Fruit fly (Drosophila melanogaster) whole organism, embryonic: Measurements from ENCODE around the gene Scm.

Experiments used
- Bteb2 ChIP-seq: fragments of 200-800 bp; sonication (Bioruptor generic); optimal IDR thresholded peaks from 2 replicates; lab custom pipeline; 2016; ENCODE audit warnings: missing biosample characterization, missing genetic modification characterization
- CG10654 ChIP-seq: fragments of 200-800 bp; sonication (Bioruptor generic); optimal IDR thresholded peaks from 2 replicates; lab custom pipeline; 2016; ENCODE audit warnings: missing biosample characterization, missing genetic modification characterization
- CG11093 ChIP-seq: fragments of 200-800 bp; sonication (Bioruptor generic); IDR thresholded peaks from 3 replicates; pipeline ENCODE4 v1.3.6; 2022; ENCODE audit warnings: missing biosample characterization, missing genetic modification characterization
- CG11456 ChIP-seq: fragments of 200-800 bp; sonication (Bioruptor generic); IDR thresholded peaks from 3 replicates; pipeline ENCODE4 v1.3.6; 2022; ENCODE audit warnings: missing biosample characterization, missing genetic modification characterization
- CG11695 ChIP-seq: fragments of 200-800 bp; sonication (Bioruptor generic); IDR thresholded peaks from 3 replicates; pipeline ENCODE4 v1.3.6; 2022; ENCODE audit warnings: missing biosample characterization, missing genetic modification characterization
- CG13123 ChIP-seq: fragments of 200-800 bp; sonication (Bioruptor generic); optimal IDR thresholded peaks from 2 replicates; lab custom pipeline; 2016; ENCODE audit warnings: missing biosample characterization, missing genetic modification characterization
- CG13287 ChIP-seq: fragments of 200-800 bp; sonication (Bioruptor generic); IDR thresholded peaks from 2 replicates; pipeline ENCODE4 v1.3.6; 2022; ENCODE audit warnings: missing biosample characterization, missing genetic modification characterization; ENCODE audit not compliant: partially characterized antibody
- CG13296 ChIP-seq: fragments of 200-800 bp; sonication (Bioruptor generic); optimal IDR thresholded peaks from 3 replicates; lab custom pipeline; 2018; ENCODE audit warnings: missing biosample characterization, mild to moderate bottlenecking, missing genetic modification characterization
- CG13424 ChIP-seq: fragments of 200-800 bp; sonication (Bioruptor generic); optimal IDR thresholded peaks from 2 replicates; lab custom pipeline; 2019; ENCODE audit warnings: missing biosample characterization, mild to moderate bottlenecking, missing genetic modification characterization, moderate library complexity
- CG14441 ChIP-seq: fragments of 200-800 bp; sonication (Bioruptor generic); IDR thresholded peaks from 2 replicates; pipeline ENCODE4 v1.3.6; 2022; ENCODE audit warnings: missing biosample characterization, missing genetic modification characterization
- CG15269 ChIP-seq: fragments of 200-800 bp; sonication (Bioruptor generic); optimal IDR thresholded peaks from 2 replicates; lab custom pipeline; 2018; ENCODE audit warnings: missing biosample characterization, mild to moderate bottlenecking, missing genetic modification characterization, moderate library complexity
- CG15479 ChIP-seq: fragments of 200-800 bp; sonication (Bioruptor generic); optimal IDR thresholded peaks from 3 replicates; lab custom pipeline; 2019; ENCODE audit warnings: missing biosample characterization, mild to moderate bottlenecking, missing genetic modification characterization, moderate library complexity
- CG16813 ChIP-seq: fragments of 200-800 bp; sonication (Bioruptor generic); IDR thresholded peaks from 3 replicates; pipeline ENCODE4 v1.3.6; 2022; ENCODE audit warnings: missing biosample characterization, missing genetic modification characterization; ENCODE audit not compliant: partially characterized antibody
- CG32532 ChIP-seq: fragments of 200-800 bp; sonication (Bioruptor generic); IDR thresholded peaks from 2 replicates; pipeline ENCODE4 v1.3.6; 2022; ENCODE audit warnings: missing biosample characterization, missing genetic modification characterization
- CG3407 ChIP-seq: fragments of 200-800 bp; sonication (Bioruptor generic); optimal IDR thresholded peaks from 2 replicates; lab custom pipeline; 2018; ENCODE audit warnings: missing biosample characterization, mild to moderate bottlenecking, missing genetic modification characterization
- CG3838 ChIP-seq: fragments of 200-800 bp; sonication (Bioruptor generic); optimal IDR thresholded peaks from 3 replicates; lab custom pipeline; 2016; ENCODE audit warnings: missing biosample characterization, missing genetic modification characterization
- CG42726 ChIP-seq: fragments of 200-800 bp; sonication (Bioruptor generic); IDR thresholded peaks from 2 replicates; pipeline ENCODE4 v1.3.6; 2022; ENCODE audit warnings: missing biosample characterization, missing genetic modification characterization; ENCODE audit not compliant: partially characterized antibody
- CG43689 ChIP-seq: fragments of 200-800 bp; sonication (Bioruptor generic); IDR thresholded peaks from 2 replicates; pipeline ENCODE4 v1.3.6; 2022; ENCODE audit warnings: missing biosample characterization, missing genetic modification characterization
- CG4820 ChIP-seq: fragments of 200-800 bp; sonication (Bioruptor generic); optimal IDR thresholded peaks from 3 replicates; lab custom pipeline; 2016; ENCODE audit warnings: missing biosample characterization, missing genetic modification characterization
- CG5953 ChIP-seq: fragments of 200-800 bp; sonication (Bioruptor generic); IDR thresholded peaks from 2 replicates; pipeline ENCODE4 v1.3.6; 2022; ENCODE audit warnings: missing biosample characterization, missing genetic modification characterization
- CG6683 ChIP-seq: fragments of 200-800 bp; sonication (Bioruptor generic); optimal IDR thresholded peaks from 2 replicates; lab custom pipeline; 2017; ENCODE audit warnings: missing biosample characterization, mild to moderate bottlenecking, missing genetic modification characterization, missing genetic modification reagents
- CG7745 ChIP-seq: fragments of 200-800 bp; sonication (Bioruptor generic); optimal IDR thresholded peaks from 2 replicates; lab custom pipeline; 2018; ENCODE audit warnings: missing biosample characterization, mild to moderate bottlenecking, missing genetic modification characterization, moderate library complexity
- CG8388 ChIP-seq: fragments of 200-800 bp; sonication (Bioruptor generic); optimal IDR thresholded peaks from 2 replicates; lab custom pipeline; 2019; ENCODE audit warnings: missing biosample characterization, mild to moderate bottlenecking, missing genetic modification characterization, moderate library complexity
- CG8765 ChIP-seq: fragments of 200-800 bp; sonication (Bioruptor generic); IDR thresholded peaks from 2 replicates; pipeline ENCODE4 v1.3.6; 2022; ENCODE audit warnings: missing biosample characterization, missing genetic modification characterization
- CG8944 ChIP-seq: fragments of 200-800 bp; sonication (Bioruptor generic); optimal IDR thresholded peaks from 3 replicates; lab custom pipeline; 2016; ENCODE audit warnings: missing biosample characterization, missing genetic modification characterization
- CG9797 ChIP-seq: fragments of 200-800 bp; sonication (Bioruptor generic); optimal IDR thresholded peaks from 3 replicates; lab custom pipeline; 2018; ENCODE audit warnings: missing biosample characterization, mild to moderate bottlenecking, missing genetic modification characterization
- CTCF ChIP-seq: fragments of 200-800 bp; sonication (Bioruptor generic); optimal IDR thresholded peaks from 2 replicates; lab custom pipeline; 2017; ENCODE audit warnings: missing biosample characterization, mild to moderate bottlenecking, missing genetic modification characterization, moderate library complexity
- CrebB ChIP-seq: fragments of 200-800 bp; sonication (Bioruptor generic); optimal IDR thresholded peaks from 3 replicates; lab custom pipeline; 2018; ENCODE audit warnings: missing biosample characterization, mild to moderate bottlenecking, missing genetic modification characterization
- Dp ChIP-seq: fragments of 200-800 bp; sonication (Bioruptor generic); optimal IDR thresholded peaks from 2 replicates; lab custom pipeline; 2018; ENCODE audit warnings: missing biosample characterization, mild to moderate bottlenecking, missing genetic modification characterization, moderate library complexity
- GATAe ChIP-seq: fragments of 200-800 bp; sonication (Bioruptor generic); conservative IDR thresholded peaks from 2 replicates; pipeline ENCODE4 v1.3.6; 2022; ENCODE audit warnings: missing biosample characterization, missing genetic modification characterization
- HLH3B ChIP-seq: fragments of 200-800 bp; sonication (Bioruptor generic); IDR thresholded peaks from 2 replicates; pipeline ENCODE4 v1.3.6; 2022; ENCODE audit warnings: missing biosample characterization, missing genetic modification characterization
- Hey ChIP-seq: fragments of 200-800 bp; sonication (Bioruptor generic); optimal IDR thresholded peaks from 3 replicates; lab custom pipeline; 2018; ENCODE audit warnings: missing biosample characterization, mild to moderate bottlenecking, missing genetic modification characterization
- MESR4 ChIP-seq: fragments of 200-800 bp; sonication (Bioruptor generic); optimal IDR thresholded peaks from 2 replicates; lab custom pipeline; 2018; ENCODE audit warnings: missing biosample characterization, mild to moderate bottlenecking, missing genetic modification characterization, moderate library complexity
- Max ChIP-seq: fragments of 200-800 bp; sonication (Bioruptor generic); optimal IDR thresholded peaks from 2 replicates; lab custom pipeline; 2016; ENCODE audit warnings: missing biosample characterization, mild to moderate bottlenecking, missing genetic modification characterization
- Mes4 ChIP-seq: fragments of 200-800 bp; sonication (Bioruptor generic); optimal IDR thresholded peaks from 2 replicates; lab custom pipeline; 2016; ENCODE audit warnings: missing biosample characterization, missing genetic modification characterization
- Ravus ChIP-seq: fragments of 200-800 bp; sonication (Bioruptor generic); IDR thresholded peaks from 2 replicates; pipeline ENCODE4 v1.3.6; 2022; ENCODE audit warnings: missing biosample characterization, missing genetic modification characterization
- Sin3A ChIP-seq: fragments of >200 bp; optimal IDR thresholded peaks from 2 replicates; lab custom pipeline; 2018
- Trl ChIP-seq, 3 experiments: fragments of >200 bp in 2 of 3; fragments of 200-800 bp in 1 of 3; sonication (Bioruptor generic) in 1 of 3; optimal IDR thresholded peaks; 2 replicates in 1 of 3; 3 replicates in 2 of 3; lab custom pipeline; 2016 to 2017; ENCODE audit warnings: missing biosample characterization in 1 of 3, missing genetic modification characterization in 1 of 3
- ase ChIP-seq: fragments of 200-800 bp; sonication (Bioruptor generic); IDR thresholded peaks from 3 replicates; pipeline ENCODE4 v1.3.6; 2022; ENCODE audit warnings: missing biosample characterization, missing genetic modification characterization
- croc ChIP-seq: fragments of 200-800 bp; sonication (Bioruptor generic); conservative IDR thresholded peaks from 3 replicates; pipeline ENCODE4 v1.3.6; 2022; ENCODE audit warnings: missing biosample characterization, missing genetic modification characterization
- dati ChIP-seq: fragments of 200-800 bp; sonication (Bioruptor generic); IDR thresholded peaks from 2 replicates; pipeline ENCODE4 v1.3.6; 2022; ENCODE audit warnings: missing biosample characterization, missing genetic modification characterization
- dpn ChIP-seq, 2 experiments: fragments of 200-800 bp; sonication (Bioruptor generic); optimal IDR thresholded peaks; 3 replicates each; lab custom pipeline; 2016; ENCODE audit warnings: missing biosample characterization in 2 of 2, missing genetic modification characterization in 2 of 2
- gfzf ChIP-seq: fragments of 200-800 bp; sonication (Bioruptor generic); optimal IDR thresholded peaks from 2 replicates; lab custom pipeline; 2016; ENCODE audit warnings: missing biosample characterization, mild to moderate bottlenecking, missing genetic modification characterization, moderate library complexity
- klu ChIP-seq: fragments of 200-800 bp; sonication (Bioruptor generic); IDR thresholded peaks from 2 replicates; pipeline ENCODE4 v1.3.6; 2022; ENCODE audit warnings: missing biosample characterization, missing genetic modification characterization
- kni ChIP-seq: fragments of 200-800 bp; sonication (Bioruptor generic); optimal IDR thresholded peaks from 3 replicates; lab custom pipeline; 2017; ENCODE audit warnings: mild to moderate bottlenecking, missing biosample characterization, missing genetic modification reagents, missing genetic modification characterization
- mirr ChIP-seq: fragments of 200-800 bp; sonication (Bioruptor generic); optimal IDR thresholded peaks from 3 replicates; lab custom pipeline; 2018; ENCODE audit warnings: missing biosample characterization, mild to moderate bottlenecking, missing genetic modification characterization
- mld ChIP-seq: fragments of 200-800 bp; sonication (Bioruptor generic); IDR thresholded peaks from 3 replicates; pipeline ENCODE4 v1.3.6; 2022; ENCODE audit warnings: missing biosample characterization, missing genetic modification characterization; ENCODE audit not compliant: partially characterized antibody
- p53 ChIP-seq: fragments of 200-800 bp; sonication (Bioruptor generic); optimal IDR thresholded peaks from 2 replicates; lab custom pipeline; 2016; ENCODE audit warnings: missing biosample characterization, missing genetic modification characterization
- pnt ChIP-seq: fragments of 200-800 bp; sonication (Bioruptor generic); optimal IDR thresholded peaks from 3 replicates; lab custom pipeline; 2016; ENCODE audit warnings: missing biosample characterization, missing genetic modification characterization
- schlank ChIP-seq: fragments of 200-800 bp; sonication (Bioruptor generic); optimal IDR thresholded peaks from 2 replicates; lab custom pipeline; 2018; ENCODE audit warnings: missing biosample characterization, mild to moderate bottlenecking, missing genetic modification characterization
- sd ChIP-seq: fragments of 200-800 bp; sonication (Bioruptor generic); optimal IDR thresholded peaks from 3 replicates; lab custom pipeline; 2018; ENCODE audit warnings: missing biosample characterization, mild to moderate bottlenecking, missing genetic modification characterization, moderate library complexity

The Scm gene

dm6 chr3R:9677734-9678341 lies 40.4 kb upstream of the Scm start, which contains the start of gene p23 (continued):
- TF ChIP-seq CG15479 (no peak), CG11695 (no peak), CG43689 (GFP tag; lab: Robert Waterston, UW) (no peak), CG5953 (GFP tag; lab: Robert Waterston, UW) (no peak), CTCF (GFP tag; lab: Kevin White, UChicago) (peak; percentile 81), CG8765 (no peak), MESR4 (GFP tag; lab: Kevin White, UChicago) (peak; percentile 94), GATAe (no peak), CG14441 (GFP tag; lab: Robert Waterston, UW) (no peak), Sin3A (lab: Kevin White, UChicago) (peak; percentile 57), HLH3B (GFP tag; lab: Robert Waterston, UW) (no peak), CG13296 (GFP tag; lab: Kevin White, UChicago) (no peak), mld (no peak), Trl (optimal IDR thresholded peaks at IDR 0.05; lab: Kevin White, UChicago) (no peak), Trl (GFP tag; optimal IDR thresholded peaks at IDR 0.05; lab: Kevin White, UChicago) (no peak), CG32532 (GFP tag; lab: Robert Waterston, UW) (peak; percentile 27; the same call in 1 of the 2 replicates), kni (no peak), dati (GFP tag; lab: Robert Waterston, UW) (no peak), CG3838 (GFP tag; lab: Kevin White, UChicago) (no peak), schlank (tag; lab: Kevin White, UChicago) (no peak), ase (GFP tag; lab: Robert Waterston, UW) (no peak), CG8944 (GFP tag; lab: Kevin White, UChicago) (no peak), CG9797 (peak; percentile 90), CrebB (tag; lab: Kevin White, UChicago) (no peak), Bteb2 (no peak), p53 (GFP tag; lab: Kevin White, UChicago) (peak; percentile 69), croc (GFP tag; lab: Robert Waterston, UW) (no peak), Max (no peak), CG7745 (tag; lab: Kevin White, UChicago) (no peak), CG11093 (GFP tag; lab: Robert Waterston, UW) (no peak), CG13123 (GFP tag; lab: Kevin White, UChicago) (no peak), Hey (no peak), CG3407 (GFP tag; lab: Kevin White, UChicago) (no peak), Ravus (GFP tag; lab: Robert Waterston, UW) (no peak), Mes4 (GFP tag; lab: Kevin White, UChicago) (no peak), CG16813 (GFP tag; lab: Robert Waterston, UW) (peak; percentile 62), mirr (GFP tag; lab: Kevin White, UChicago) (no peak), klu (GFP tag; lab: Robert Waterston, UW) (no peak), gfzf (peak; percentile 98), pnt (no peak), CG11456 (GFP tag; lab: Robert Waterston, UW) (no peak), dpn (GFP tag; optimal IDR thresholded peaks at IDR 0.05; lab: Kevin White, UChicago) (peak in 1 of 2 experiments; percentile 17), CG15269 (tag; lab: Kevin White, UChicago) (no peak), CG42726 (GFP tag; lab: Robert Waterston, UW) (peak; percentile 26; the same call in 1 of the 2 replicates), sd (tag; lab: Kevin White, UChicago) (peak; percentile 82), Dp (GFP tag; lab: Kevin White, UChicago) (peak; percentile 51), CG8388 (GFP tag; lab: Kevin White, UChicago) (no peak), CG6683 (GFP tag; lab: Kevin White, UChicago) (no peak), CG13424 (tag; lab: Kevin White, UChicago) (no peak), CG13287 (peak; percentile 55; the same call in 1 of the 2 replicates), CG10654 (GFP tag; lab: Kevin White, UChicago) (no peak), CG4820 (no peak)
